Worm (Caenorhabditis elegans) whole organism, L4 larva: Measurements from ENCODE around the gene mrps-2.

Experiments
- T26A8.4 ChIP-seq: fragments of 200-800 bp; sonication (Bioruptor generic); IDR thresholded peaks from 2 replicates; pipeline ENCODE4 v1.3.6; 2022; ENCODE audit warnings: missing genetic modification characterization, missing compliant biosample characterization
- ama-1 ChIP-seq: fragments of 150-350 bp; optimal IDR thresholded peaks from 2 replicates; lab custom pipeline; 2014; ENCODE audit warnings: inconsistent platforms, mixed read lengths
- egl-27 ChIP-seq: sonication (generic microtip); optimal IDR thresholded peaks from 3 replicates; lab custom pipeline; 2017; ENCODE audit warnings: missing biosample characterization, missing genetic modification reagents, missing genetic modification characterization
- fkh-10 ChIP-seq: fragments of 150-350 bp; optimal IDR thresholded peaks from 2 replicates; lab custom pipeline; 2014; ENCODE audit warnings: missing biosample characterization, missing genetic modification reagents, missing genetic modification characterization
- hlh-11 ChIP-seq: fragments of 200-800 bp; sonication (Bioruptor generic); optimal IDR thresholded peaks from 2 replicates; lab custom pipeline; 2018; ENCODE audit warnings: mild to moderate bottlenecking, missing genetic modification characterization, missing compliant biosample characterization
- hmg-1.1 ChIP-seq: fragments of 200-800 bp; sonication (Bioruptor generic); IDR thresholded peaks from 2 replicates; pipeline ENCODE4 v1.3.6; 2022; ENCODE audit warnings: missing genetic modification reagents, missing genetic modification characterization, missing compliant biosample characterization
- lsy-2 ChIP-seq, 2 experiments: fragments of 150-350 bp in 1 of 2; sonication (generic microtip) in 1 of 2; optimal IDR thresholded peaks; 2 replicates each; lab custom pipeline; 2014 to 2017; ENCODE audit warnings: missing biosample characterization in 2 of 2, missing genetic modification characterization in 2 of 2
- mep-1 ChIP-seq: fragments of 150-350 bp; sonication (generic microtip); optimal IDR thresholded peaks from 3 replicates; lab custom pipeline; 2014; ENCODE audit warnings: missing biosample characterization, missing genetic modification characterization

- TF ChIP-seq ama-1 (lab: Kevin White, UChicago) (no peak), lsy-2 (tag; optimal IDR thresholded peaks at IDR 0.05; lab: Kevin White, UChicago) (no peak), hlh-11 (tag; lab: Kevin White, UChicago) (peak; percentile 41), mep-1 (tag; lab: Kevin White, UChicago) (no peak), hmg-1.1 (GFP tag; lab: Robert Waterston, UW) (no peak), T26A8.4 (GFP tag; lab: Robert Waterston, UW) (no peak), egl-27 (tag; lab: Kevin White, UChicago) (no peak), fkh-10 (GFP tag; lab: Kevin White, UChicago) (no peak)
These were observed 38.6 kb upstream of the mrps-2 start for ce11 chrV:8426741-8427457.
